Fruit fly (Drosophila melanogaster) whole organism, prepupa: ENCODE measurements around the gene Obp93a.
A peak's percentile ranks its signal among the peaks of the same experiment; 100 is the strongest.

Source experiments
- CG10669 ChIP-seq: fragments of 200-800 bp; sonication (Bioruptor generic); optimal IDR thresholded peaks from 3 replicates; lab custom pipeline; 2018; ENCODE audit warnings: missing biosample characterization, mild to moderate bottlenecking, missing genetic modification characterization, moderate library complexity
- CG11762 ChIP-seq: fragments of 200-800 bp; sonication (Bioruptor generic); optimal IDR thresholded peaks from 3 replicates; lab custom pipeline; 2016; ENCODE audit warnings: missing biosample characterization, missing genetic modification characterization; ENCODE audit not compliant: insufficient read depth
- CG3032 ChIP-seq: fragments of 200-800 bp; optimal IDR thresholded peaks from 2 replicates; lab custom pipeline; 2019; ENCODE audit warnings: missing biosample characterization, mild to moderate bottlenecking, missing genetic modification characterization, moderate library complexity
- fkh ChIP-seq: fragments of 200-800 bp; sonication (Bioruptor generic); optimal IDR thresholded peaks from 3 replicates; lab custom pipeline; 2017; ENCODE audit warnings: missing biosample characterization, mild to moderate bottlenecking, missing genetic modification characterization, moderate library complexity
- svp ChIP-seq: fragments of 200-800 bp; sonication (Bioruptor generic); peaks from one replicate; lab custom pipeline; 2016; ENCODE audit warnings: missing biosample characterization, missing genetic modification characterization
- vri ChIP-seq: fragments of 200-800 bp; sonication (Bioruptor generic); optimal IDR thresholded peaks from 3 replicates; lab custom pipeline; 2016; ENCODE audit warnings: missing biosample characterization, mild to moderate bottlenecking, missing genetic modification characterization

Obp93a gene

dm6 chr3R:21084979-21085378, 44.5 kb downstream of the Obp93a start:
- TF ChIP-seq CG3032 (no peak), svp (GFP tag; lab: Kevin White, UChicago) (peak; percentile 81)

- peak; percentile 63 for TF ChIP-seq vri (GFP tag; lab: Kevin White, UChicago)
- TF ChIP-seq CG11762 (GFP tag; lab: Kevin White, UChicago), result no peak
- TF ChIP-seq fkh, result peak; percentile 56
Observed at dm6 chr3R:21080876-21081586, 48.5 kb downstream of the Obp93a start, which contains the start of gene HHEX. TSS of gene HHEX (minus strand) at chr3R:21080926.

DNA sequence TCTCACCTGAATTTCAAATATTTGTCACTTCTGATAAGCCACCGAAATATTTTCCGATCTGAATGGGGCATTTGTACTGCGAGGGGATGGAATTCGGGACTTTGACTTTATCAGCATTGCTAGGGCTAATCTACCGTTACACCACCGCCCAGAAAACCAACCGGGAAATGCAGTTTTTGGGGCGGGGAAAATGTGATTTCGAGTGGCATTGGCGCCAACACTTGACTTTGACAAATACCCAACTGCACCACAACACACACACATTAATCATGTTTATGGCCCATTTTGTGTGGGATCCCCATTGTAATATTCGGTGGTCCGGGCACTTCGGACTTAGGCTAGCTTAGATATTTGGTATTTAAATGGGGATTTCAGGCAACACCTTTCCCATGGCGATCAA, 50.6 kb downstream of the Obp93a start:
- no peak for TF ChIP-seq CG10669
- TF ChIP-seq, all 60 proteins: peak for 0
